Fruit fly (Drosophila melanogaster) whole organism, embryonic: ENCODE data around the gene fbl.

Experiments used
- Atf6 ChIP-seq: fragments of 200-800 bp; sonication (Bioruptor generic); IDR thresholded peaks from 2 replicates; pipeline ENCODE4 v1.3.6; 2022; ENCODE audit warnings: missing biosample characterization, missing genetic modification characterization
- B-H2 ChIP-seq: fragments of 200-800 bp; sonication (Bioruptor generic); optimal IDR thresholded peaks from 2 replicates; lab custom pipeline; 2018; ENCODE audit warnings: missing biosample characterization, mild to moderate bottlenecking, missing genetic modification characterization
- CG10959 ChIP-seq: fragments of 200-800 bp; sonication (Bioruptor generic); IDR thresholded peaks from 2 replicates; pipeline ENCODE4 v1.3.6; 2022; ENCODE audit warnings: missing biosample characterization, missing genetic modification characterization
- CG12219 ChIP-seq: fragments of 200-800 bp; sonication (Bioruptor generic); optimal IDR thresholded peaks from 3 replicates; lab custom pipeline; 2018; ENCODE audit warnings: missing biosample characterization, mild to moderate bottlenecking, missing genetic modification characterization
- CG12236 ChIP-seq: fragments of 200-800 bp; sonication (Bioruptor generic); optimal IDR thresholded peaks from 2 replicates; lab custom pipeline; 2016; ENCODE audit warnings: missing biosample characterization, missing genetic modification characterization
- CG12659 ChIP-seq: fragments of 200-800 bp; sonication (Bioruptor generic); optimal IDR thresholded peaks from 3 replicates; lab custom pipeline; 2017; ENCODE audit warnings: mild to moderate bottlenecking, missing biosample characterization, missing genetic modification reagents, missing genetic modification characterization
- CG13894 ChIP-seq: fragments of 200-800 bp; sonication (Bioruptor generic); optimal IDR thresholded peaks from 3 replicates; lab custom pipeline; 2018; ENCODE audit warnings: missing biosample characterization, mild to moderate bottlenecking, missing genetic modification characterization, moderate library complexity
- CG14014 ChIP-seq: fragments of 200-800 bp; sonication (Bioruptor generic); IDR thresholded peaks from 2 replicates; pipeline ENCODE4 v1.3.6; 2022; ENCODE audit warnings: missing biosample characterization, missing genetic modification characterization
- CG1647 ChIP-seq: fragments of 200-800 bp; sonication (Bioruptor generic); optimal IDR thresholded peaks from 3 replicates; lab custom pipeline; 2016; ENCODE audit warnings: missing biosample characterization, missing genetic modification characterization
- CG16779 ChIP-seq: fragments of 200-800 bp; sonication (Bioruptor generic); IDR thresholded peaks from 2 replicates; pipeline ENCODE4 v1.3.6; 2022; ENCODE audit warnings: missing biosample characterization, missing genetic modification characterization
- CG18476 ChIP-seq: fragments of 200-800 bp; sonication (Bioruptor generic); optimal IDR thresholded peaks from 2 replicates; lab custom pipeline; 2016; ENCODE audit warnings: missing biosample characterization, mild to moderate bottlenecking, missing genetic modification characterization
- CG2120 ChIP-seq: fragments of 200-800 bp; sonication (Bioruptor generic); optimal IDR thresholded peaks from 3 replicates; lab custom pipeline; 2016; ENCODE audit warnings: missing biosample characterization, missing genetic modification characterization
- CG32532 ChIP-seq: fragments of 200-800 bp; sonication (Bioruptor generic); IDR thresholded peaks from 2 replicates; pipeline ENCODE4 v1.3.6; 2022; ENCODE audit warnings: missing biosample characterization, missing genetic modification characterization
- CG4617 ChIP-seq: fragments of 200-800 bp; sonication (Bioruptor generic); optimal IDR thresholded peaks from 3 replicates; lab custom pipeline; 2016; ENCODE audit warnings: missing biosample characterization, missing genetic modification characterization, borderline replicate concordance
- CG5953 ChIP-seq: fragments of 200-800 bp; sonication (Bioruptor generic); IDR thresholded peaks from 2 replicates; pipeline ENCODE4 v1.3.6; 2022; ENCODE audit warnings: missing biosample characterization, missing genetic modification characterization
- CG6689 ChIP-seq: fragments of 200-800 bp; sonication (Bioruptor generic); IDR thresholded peaks from 2 replicates; pipeline ENCODE4 v1.3.6; 2022; ENCODE audit warnings: missing biosample characterization, missing genetic modification characterization
- CG7357 ChIP-seq: fragments of 200-800 bp; sonication (Bioruptor generic); IDR thresholded peaks from 3 replicates; pipeline ENCODE4 v1.3.6; 2022; ENCODE audit warnings: missing biosample characterization, missing genetic modification characterization
- CG8388 ChIP-seq: fragments of 200-800 bp; sonication (Bioruptor generic); optimal IDR thresholded peaks from 2 replicates; lab custom pipeline; 2019; ENCODE audit warnings: missing biosample characterization, mild to moderate bottlenecking, missing genetic modification characterization, moderate library complexity
- CG8765 ChIP-seq: fragments of 200-800 bp; sonication (Bioruptor generic); IDR thresholded peaks from 2 replicates; pipeline ENCODE4 v1.3.6; 2022; ENCODE audit warnings: missing biosample characterization, missing genetic modification characterization
- CrebB ChIP-seq: fragments of 200-800 bp; sonication (Bioruptor generic); optimal IDR thresholded peaks from 3 replicates; lab custom pipeline; 2018; ENCODE audit warnings: missing biosample characterization, mild to moderate bottlenecking, missing genetic modification characterization
- D19B ChIP-seq: fragments of 200-800 bp; sonication (Bioruptor generic); optimal IDR thresholded peaks from 2 replicates; lab custom pipeline; 2017; ENCODE audit warnings: missing biosample characterization, mild to moderate bottlenecking, missing genetic modification characterization
- E2f2 ChIP-seq: fragments of 200-800 bp; sonication (Bioruptor generic); IDR thresholded peaks from 2 replicates; pipeline ENCODE4 v1.3.6; 2022; ENCODE audit warnings: missing biosample characterization, missing genetic modification characterization
- GATAe ChIP-seq: fragments of 200-800 bp; sonication (Bioruptor generic); conservative IDR thresholded peaks from 2 replicates; pipeline ENCODE4 v1.3.6; 2022; ENCODE audit warnings: missing biosample characterization, missing genetic modification characterization
- Hr51 ChIP-seq, 2 experiments: fragments of 200-800 bp; sonication (Bioruptor generic); optimal IDR thresholded peaks; 2 replicates in 1 of 2; 3 replicates in 1 of 2; lab custom pipeline; 2016 to 2018; ENCODE audit warnings: missing biosample characterization in 2 of 2, missing genetic modification characterization in 2 of 2, mild to moderate bottlenecking in 1 of 2, moderate library complexity in 1 of 2
- Lim3 ChIP-seq: fragments of 200-800 bp; sonication (Bioruptor generic); IDR thresholded peaks from 2 replicates; pipeline ENCODE4 v1.3.6; 2022; ENCODE audit warnings: missing biosample characterization, missing genetic modification characterization
- Med ChIP-seq: fragments of 200-800 bp; sonication (Bioruptor generic); peaks from one replicate; lab custom pipeline; 2016; ENCODE audit warnings: missing biosample characterization, missing genetic modification characterization, mild to moderate bottlenecking, inconsistent platforms, moderate library complexity
- Mes4 ChIP-seq: fragments of 200-800 bp; sonication (Bioruptor generic); optimal IDR thresholded peaks from 2 replicates; lab custom pipeline; 2016; ENCODE audit warnings: missing biosample characterization, missing genetic modification characterization
- NK7.1 ChIP-seq: fragments of 200-800 bp; sonication (Bioruptor generic); optimal IDR thresholded peaks from 3 replicates; lab custom pipeline; 2016; ENCODE audit warnings: missing biosample characterization, missing genetic modification characterization
- Oli ChIP-seq: fragments of 200-800 bp; sonication (Bioruptor generic); optimal IDR thresholded peaks from 2 replicates; lab custom pipeline; 2018; ENCODE audit warnings: missing biosample characterization, mild to moderate bottlenecking, missing genetic modification characterization, moderate library complexity
- Ptx1 ChIP-seq: fragments of 200-800 bp; sonication (Bioruptor generic); IDR thresholded peaks from 2 replicates; pipeline ENCODE4 v1.3.6; 2022; ENCODE audit warnings: missing biosample characterization, missing genetic modification characterization
- Taf1 ChIP-seq: fragments of 200-800 bp; sonication (Bioruptor generic); IDR thresholded peaks from 2 replicates; pipeline ENCODE4 v1.3.6; 2022; ENCODE audit warnings: missing biosample characterization, missing genetic modification characterization
- Usf ChIP-seq: fragments of 200-800 bp; sonication (Bioruptor generic); optimal IDR thresholded peaks from 2 replicates; lab custom pipeline; 2017; ENCODE audit warnings: missing genotype, missing biosample characterization, missing genetic modification characterization
- ab ChIP-seq: fragments of 200-800 bp; sonication (Bioruptor generic); optimal IDR thresholded peaks from 2 replicates; lab custom pipeline; 2016; ENCODE audit warnings: missing biosample characterization, missing genetic modification characterization
- aop ChIP-seq: fragments of 200-800 bp; sonication (Bioruptor generic); IDR thresholded peaks from 2 replicates; pipeline ENCODE4 v1.3.6; 2022; ENCODE audit warnings: missing biosample characterization, missing genetic modification characterization
- bbx ChIP-seq: fragments of 200-800 bp; sonication (Bioruptor generic); IDR thresholded peaks from 2 replicates; pipeline ENCODE4 v1.3.6; 2022; ENCODE audit warnings: missing biosample characterization, missing genetic modification characterization; ENCODE audit not compliant: partially characterized antibody
- bsh ChIP-seq, 2 experiments: fragments of 200-800 bp; sonication (Bioruptor generic); optimal IDR thresholded peaks; 2 replicates each; lab custom pipeline; 2017 to 2018; ENCODE audit warnings: mild to moderate bottlenecking in 2 of 2, missing biosample characterization in 2 of 2, missing genetic modification characterization in 2 of 2, moderate library complexity in 1 of 2
- chif ChIP-seq, 2 experiments: fragments of 200-800 bp; sonication (Bioruptor generic); optimal IDR thresholded peaks; 3 replicates each; lab custom pipeline; 2016; ENCODE audit warnings: missing biosample characterization in 2 of 2, missing genetic modification characterization in 2 of 2
- chinmo ChIP-seq: fragments of 200-800 bp; sonication (Bioruptor generic); IDR thresholded peaks from 4 replicates; pipeline ENCODE4 v1.3.6; 2022; ENCODE audit warnings: missing biosample characterization, missing genetic modification characterization; ENCODE audit not compliant: partially characterized antibody
- ci ChIP-seq: fragments of 200-800 bp; sonication (Bioruptor generic); IDR thresholded peaks from 3 replicates; pipeline ENCODE4 v1.3.6; 2022; ENCODE audit warnings: missing biosample characterization, missing genetic modification characterization
- fu2 ChIP-seq: fragments of 200-800 bp; sonication (Bioruptor generic); optimal IDR thresholded peaks from 2 replicates; lab custom pipeline; 2016; ENCODE audit warnings: missing biosample characterization, missing genetic modification characterization
- hbn ChIP-seq: fragments of 200-800 bp; sonication (Bioruptor generic); IDR thresholded peaks from 2 replicates; pipeline ENCODE4 v1.3.6; 2022; ENCODE audit warnings: missing biosample characterization, missing genetic modification characterization; ENCODE audit not compliant: partially characterized antibody
- jigr1 ChIP-seq: fragments of 200-800 bp; sonication (Bioruptor generic); IDR thresholded peaks from 3 replicates; pipeline ENCODE4 v1.3.6; 2022; ENCODE audit warnings: missing biosample characterization, missing genetic modification characterization
- ken ChIP-seq: fragments of 200-800 bp; sonication (Bioruptor generic); IDR thresholded peaks from 3 replicates; pipeline ENCODE4 v1.3.6; 2022; ENCODE audit warnings: missing biosample characterization, missing genetic modification characterization
- luna ChIP-seq: fragments of 200-800 bp; sonication (Bioruptor generic); optimal IDR thresholded peaks from 2 replicates; lab custom pipeline; 2016; ENCODE audit warnings: missing biosample characterization, missing genetic modification characterization
- pb ChIP-seq: fragments of 200-800 bp; sonication (Bioruptor generic); optimal IDR thresholded peaks from 3 replicates; lab custom pipeline; 2016; ENCODE audit warnings: missing biosample characterization, missing genetic modification characterization
- pho ChIP-seq: fragments of 200-800 bp; sonication (Bioruptor generic); optimal IDR thresholded peaks from 2 replicates; lab custom pipeline; 2016; ENCODE audit warnings: missing biosample characterization, missing genetic modification characterization
- pita ChIP-seq: fragments of 200-800 bp; sonication (Bioruptor generic); optimal IDR thresholded peaks from 2 replicates; lab custom pipeline; 2017; ENCODE audit warnings: missing biosample characterization, mild to moderate bottlenecking, missing genetic modification characterization
- rib ChIP-seq: fragments of 200-800 bp; sonication (Bioruptor generic); IDR thresholded peaks from 2 replicates; pipeline ENCODE4 v1.3.6; 2022; ENCODE audit warnings: missing biosample characterization, missing genetic modification characterization
- schlank ChIP-seq: fragments of 200-800 bp; sonication (Bioruptor generic); optimal IDR thresholded peaks from 2 replicates; lab custom pipeline; 2018; ENCODE audit warnings: missing biosample characterization, mild to moderate bottlenecking, missing genetic modification characterization
- tgo ChIP-seq: fragments of 200-800 bp; sonication (Bioruptor generic); IDR thresholded peaks from 3 replicates; pipeline ENCODE4 v1.3.6; 2022; ENCODE audit warnings: missing biosample characterization, missing genetic modification characterization
- vfl ChIP-seq: fragments of 200-800 bp; sonication (Bioruptor generic); optimal IDR thresholded peaks from 2 replicates; lab custom pipeline; 2016; ENCODE audit warnings: missing biosample characterization, missing genetic modification characterization

The fbl gene

dm6 chr3L:20388983-20389382 is 4.8 kb downstream of the fbl start (continued):
- TF ChIP-seq Oli (tag; lab: Kevin White, UChicago) (peak; percentile 30), bbx (GFP tag; lab: Robert Waterston, UW) (no peak), Atf6 (GFP tag; lab: Robert Waterston, UW) (peak; percentile 70), Hr51 (GFP tag; optimal IDR thresholded peaks at IDR 0.05; lab: Kevin White, UChicago) (peak in 1 of 2 experiments; percentile 50), ab (GFP tag; lab: Kevin White, UChicago) (no peak), Taf1 (no peak), CG6689 (GFP tag; lab: Robert Waterston, UW) (peak; percentile 37; the same call in 1 of the 2 replicates), B-H2 (GFP tag; lab: Kevin White, UChicago) (no peak), Med (GFP tag; lab: Kevin White, UChicago) (peak; percentile 92), CG8388 (no peak), rib (GFP tag; lab: Robert Waterston, UW) (0 out of 2 replicates have a peak, but pooled peaks have one; percentile 19), Usf (GFP tag; lab: Kevin White, UChicago) (no peak), pita (GFP tag; lab: Kevin White, UChicago) (no peak), NK7.1 (GFP tag; lab: Kevin White, UChicago) (no peak), tgo (GFP tag; lab: Robert Waterston, UW) (peak; percentile 51; the same call in 1 of the 3 replicates), CG12659 (peak; percentile 22), D19B (GFP tag; lab: Kevin White, UChicago) (no peak), hbn (GFP tag; lab: Robert Waterston, UW) (no peak), CG5953 (no peak), CG12219 (peak; percentile 34), Ptx1 (GFP tag; lab: Robert Waterston, UW) (peak; percentile 57), jigr1 (GFP tag; lab: Robert Waterston, UW) (no peak), bsh (GFP tag; optimal IDR thresholded peaks at IDR 0.05; lab: Kevin White, UChicago) (peak in 1 of 2 experiments; percentile 0), CG18476 (GFP tag; lab: Kevin White, UChicago) (no peak), CG13894 (peak; percentile 24), Mes4 (GFP tag; lab: Kevin White, UChicago) (no peak), fu2 (GFP tag; lab: Kevin White, UChicago) (no peak), pb (GFP tag; lab: Kevin White, UChicago) (peak; percentile 47), vfl (GFP tag; lab: Kevin White, UChicago) (no peak), CG7357 (no peak), CG2120 (GFP tag; lab: Kevin White, UChicago) (peak; percentile 76), CG10959 (GFP tag; lab: Robert Waterston, UW) (no peak), aop (GFP tag; lab: Robert Waterston, UW) (no peak), CG32532 (GFP tag; lab: Robert Waterston, UW) (peak; percentile 55; the same call in 1 of the 2 replicates), schlank (tag; lab: Kevin White, UChicago) (no peak), CG8765 (GFP tag; lab: Robert Waterston, UW) (no peak), CG16779 (GFP tag; lab: Robert Waterston, UW) (no peak), Lim3 (no peak), CG4617 (GFP tag; lab: Kevin White, UChicago) (no peak), E2f2 (peak; percentile 22; the same call in 1 of the 2 replicates), chinmo (peak; percentile 82; the same call in 2 of the 4 replicates), GATAe (GFP tag; lab: Robert Waterston, UW) (peak; percentile 58), CG1647 (GFP tag; lab: Kevin White, UChicago) (no peak), ci (GFP tag; lab: Robert Waterston, UW) (peak; percentile 27; the same call in 1 of the 3 replicates), luna (GFP tag; lab: Kevin White, UChicago) (no peak), pho (GFP tag; lab: Kevin White, UChicago) (peak; percentile 28), ken (no peak), chif (GFP tag; optimal IDR thresholded peaks at IDR 0.05; lab: Kevin White, UChicago) (peak in 1 of 2 experiments; percentile 13), CG14014 (GFP tag; lab: Robert Waterston, UW) (no peak; the same call in 1 of the 2 replicates), CrebB (tag; lab: Kevin White, UChicago) (peak; percentile 25), CG12236 (GFP tag; lab: Kevin White, UChicago) (peak; percentile 16)
